Fruit fly (Drosophila melanogaster): Measurements from ENCODE around the gene BicD.

DNA sequence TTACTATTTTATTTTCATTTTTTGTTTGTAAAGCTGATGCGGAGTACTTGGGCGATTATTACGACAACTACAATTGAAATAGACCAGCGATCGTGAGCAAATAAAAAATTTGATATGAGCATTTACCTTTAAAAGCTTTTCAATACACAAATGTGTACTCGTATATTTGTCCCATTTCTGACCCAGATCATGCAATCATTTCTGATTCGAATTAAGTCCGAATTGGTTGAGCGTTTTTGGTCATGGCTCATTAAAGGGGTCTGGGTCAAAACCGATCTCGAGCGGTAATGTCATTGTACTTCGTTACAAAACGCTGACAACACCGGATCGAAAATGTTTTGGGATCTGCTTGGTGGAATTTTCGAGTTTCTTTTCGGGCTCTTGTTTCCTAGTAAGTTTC lies 13.2 kb upstream of the BicD start, which contains the start of gene CG43220:
- TF ChIP-seq CG1620 (GFP tag; optimal IDR thresholded peaks at IDR 0.05): no peak
- TF ChIP-seq CG7101 (tag; optimal IDR thresholded peaks at IDR 0.05): no peak
- no peak for TF ChIP-seq CG33017 (tag; optimal IDR thresholded peaks at IDR 0.05)
- TF ChIP-seq Clk (GFP tag; optimal IDR thresholded peaks at IDR 0.05): no peak
- no peak for TF ChIP-seq bab1 (GFP tag; optimal IDR thresholded peaks at IDR 0.05)
- TF ChIP-seq CG12768 (GFP tag; optimal IDR thresholded peaks at IDR 0.05): no peak
- TF ChIP-seq Mnt (GFP tag; optimal IDR thresholded peaks at IDR 0.05): no peak
- no peak for TF ChIP-seq Crg-1 (GFP tag; optimal IDR thresholded peaks at IDR 0.05)
- TF ChIP-seq ovo (GFP tag; optimal IDR thresholded peaks at IDR 0.05): no peak
- TF ChIP-seq Hr96 (GFP tag; optimal IDR thresholded peaks at IDR 0.05): no peak
